Fruit fly (Drosophila melanogaster): ENCODE data around the gene CG16956.
A peak's percentile ranks its signal among the peaks of the same experiment; 100 is the strongest.

DNA sequence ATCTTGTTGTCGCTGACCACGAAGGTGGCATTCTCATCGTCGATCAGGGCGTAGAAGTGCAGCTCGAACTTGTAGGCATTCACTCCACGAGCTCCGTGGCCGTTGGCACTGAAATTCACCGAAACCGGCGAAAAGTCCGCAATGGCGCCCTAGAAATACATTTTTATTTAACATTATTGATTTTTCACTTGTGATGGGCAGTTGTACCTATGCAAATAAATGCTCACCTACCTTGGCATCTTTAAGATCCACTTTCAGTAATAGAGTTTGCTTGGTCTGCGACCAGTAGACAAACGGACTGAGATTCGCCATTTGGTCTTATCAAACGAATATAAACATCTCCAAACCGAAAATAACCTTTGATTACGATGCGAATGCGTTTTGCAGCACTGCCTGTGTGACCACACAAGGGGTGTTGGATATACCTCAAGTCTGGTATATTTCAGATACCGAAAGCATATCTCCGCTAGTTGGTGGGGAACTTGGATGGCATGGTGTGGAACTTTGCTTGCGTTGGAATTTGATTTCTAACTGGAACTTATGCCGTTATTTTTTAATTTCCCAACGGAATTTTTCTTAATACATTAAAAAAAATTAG, 31.0 kb upstream of the CG16956 start, which contains the start of gene Hacd2:
- TF ChIP-seq kay (GFP tag; ENCODE audit: borderline replicate concordance) (no peak), CG33017 (tag; optimal IDR thresholded peaks at IDR 0.05) (no peak), toe (GFP tag; optimal IDR thresholded peaks at IDR 0.05) (no peak), Hr96 (GFP tag; optimal IDR thresholded peaks at IDR 0.05) (peak; percentile 14), Crg-1 (GFP tag; optimal IDR thresholded peaks at IDR 0.05) (no peak), CG11617 (GFP tag; optimal IDR thresholded peaks at IDR 0.05) (no peak), ovo (GFP tag; optimal IDR thresholded peaks at IDR 0.05) (peak; percentile 59), cic (GFP tag; optimal IDR thresholded peaks at IDR 0.05) (no peak)
